Fruit fly (Drosophila melanogaster): Measurements from ENCODE around the gene CG15034.

DNA sequence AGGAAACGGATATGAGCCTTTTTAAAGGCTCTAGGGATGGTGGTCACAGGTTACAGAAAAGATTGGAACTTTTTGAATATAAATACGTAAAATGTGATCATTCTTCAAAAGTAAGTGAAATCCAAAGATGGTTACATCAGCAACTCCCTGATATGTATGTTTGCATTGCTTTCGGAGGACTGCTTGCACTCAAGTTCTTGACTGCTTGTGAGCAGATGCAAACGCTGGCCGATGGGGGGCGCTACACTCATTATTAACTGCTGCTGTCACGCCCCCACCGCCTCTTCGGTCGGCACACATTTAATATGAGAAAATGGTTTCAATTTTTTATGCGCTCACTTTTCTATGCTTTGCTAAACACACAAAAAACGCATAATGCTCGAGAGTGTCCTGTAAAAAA, 2.7 kb upstream of the CG15034 start:
- no peak for TF ChIP-seq CG7101 (tag; optimal IDR thresholded peaks at IDR 0.05)
- no peak for TF ChIP-seq CG11617 (GFP tag; optimal IDR thresholded peaks at IDR 0.05)
- TF ChIP-seq tj (GFP tag; optimal IDR thresholded peaks at IDR 0.05) = no peak
- TF ChIP-seq kay (GFP tag; ENCODE audit: borderline replicate concordance) = no peak
- TF ChIP-seq CG1620 (GFP tag; optimal IDR thresholded peaks at IDR 0.05) = no peak
- no peak for TF ChIP-seq cnc (optimal IDR thresholded peaks at IDR 0.05)
